Worm (Caenorhabditis elegans): ENCODE data around the gene pmp-3.

pmp-3 gene

ce11 chrV:14631588-14631987 is 15.0 kb upstream of the pmp-3 start, which contains the start of gene F43D2.3:
Gene F43D2.3 (plus strand): TSS chrV:14631888.
- TF ChIP-seq B0310.2 (tag; optimal IDR thresholded peaks at IDR 0.05) (no peak), scrt-1 (GFP tag; IDR thresholded peaks at IDR 0.05) (no peak), sea-1 (GFP tag; conservative IDR thresholded peaks at IDR 0.05) (no peak), ama-1 (optimal IDR thresholded peaks at IDR 0.05) (no peak)

- TF ChIP-seq pes-1 (GFP tag; IDR thresholded peaks at IDR 0.05) (no peak), F13C5.2 (tag; optimal IDR thresholded peaks at IDR 0.05) (no peak), tra-4 (tag; optimal IDR thresholded peaks at IDR 0.05) (no peak), ceh-13 (GFP tag; optimal IDR thresholded peaks at IDR 0.05) (no peak), flt-1 (GFP tag; IDR thresholded peaks at IDR 0.05) (no peak), hmg-4 (GFP tag; optimal IDR thresholded peaks at IDR 0.05) (no peak), hmbx-1 (tag; optimal IDR thresholded peaks at IDR 0.05) (no peak), hnd-1 (tag; optimal IDR thresholded peaks at IDR 0.05) (no peak), ets-7 (tag; optimal IDR thresholded peaks at IDR 0.05) (no peak), ceh-36 (tag; optimal IDR thresholded peaks at IDR 0.05) (no peak), tbx-37 (GFP tag; conservative IDR thresholded peaks at IDR 0.05) (no peak), aly-1 (tag; optimal IDR thresholded peaks at IDR 0.05) (no peak)
These were observed 13.2 kb upstream of the pmp-3 start for ce11 chrV:14633319-14633718.

ce11 chrV:14635119-14635518 is 11.4 kb upstream of the pmp-3 start, which contains the start of gene F43D2.6:
Gene F43D2.6 (minus strand): TSS chrV:14635180.
- TF ChIP-seq B0310.2 (tag; optimal IDR thresholded peaks at IDR 0.05) (no peak), ets-7 (tag; optimal IDR thresholded peaks at IDR 0.05) (no peak), ceh-36 (tag; optimal IDR thresholded peaks at IDR 0.05) (no peak), hmg-4 (GFP tag; optimal IDR thresholded peaks at IDR 0.05) (no peak), tra-4 (tag; optimal IDR thresholded peaks at IDR 0.05) (no peak), pes-1 (GFP tag; IDR thresholded peaks at IDR 0.05) (no peak), sea-1 (GFP tag; conservative IDR thresholded peaks at IDR 0.05) (no peak), ama-1 (optimal IDR thresholded peaks at IDR 0.05) (no peak), hnd-1 (tag; optimal IDR thresholded peaks at IDR 0.05) (no peak), scrt-1 (GFP tag; IDR thresholded peaks at IDR 0.05) (no peak), F13C5.2 (tag; optimal IDR thresholded peaks at IDR 0.05) (no peak), hmbx-1 (tag; optimal IDR thresholded peaks at IDR 0.05) (no peak), tbx-11 (GFP tag; IDR thresholded peaks at IDR 0.05) (no peak), flt-1 (GFP tag; IDR thresholded peaks at IDR 0.05) (no peak)

ce11 chrV:14638075-14638474 is 8.5 kb upstream of the pmp-3 start:
- no peak for TF ChIP-seq flt-1 (GFP tag; IDR thresholded peaks at IDR 0.05)
- no peak for TF ChIP-seq hmbx-1 (tag; optimal IDR thresholded peaks at IDR 0.05)
- TF ChIP-seq B0310.2 (tag; optimal IDR thresholded peaks at IDR 0.05): no peak
- TF ChIP-seq ets-7 (tag; optimal IDR thresholded peaks at IDR 0.05): no peak
- no peak for TF ChIP-seq sea-1 (GFP tag; conservative IDR thresholded peaks at IDR 0.05)
- TF ChIP-seq aly-1 (tag; optimal IDR thresholded peaks at IDR 0.05): no peak
- no peak for TF ChIP-seq ceh-13 (GFP tag; optimal IDR thresholded peaks at IDR 0.05)
- TF ChIP-seq tbx-37 (GFP tag; conservative IDR thresholded peaks at IDR 0.05): no peak
- no peak for TF ChIP-seq pes-1 (GFP tag; IDR thresholded peaks at IDR 0.05)
- TF ChIP-seq ceh-36 (tag; optimal IDR thresholded peaks at IDR 0.05): no peak
- TF ChIP-seq tra-4 (tag; optimal IDR thresholded peaks at IDR 0.05): no peak
- TF ChIP-seq ama-1 (optimal IDR thresholded peaks at IDR 0.05): no peak
- TF ChIP-seq F13C5.2 (tag; optimal IDR thresholded peaks at IDR 0.05): no peak

ce11 chrV:14640071-14640470 is 6.5 kb upstream of the pmp-3 start, which contains the start of gene F43D2.7:
Gene F43D2.7 (minus strand): TSS chrV:14640171.
- no peak for TF ChIP-seq ets-7 (tag; optimal IDR thresholded peaks at IDR 0.05)
- TF ChIP-seq ama-1 (optimal IDR thresholded peaks at IDR 0.05): no peak
- no peak for TF ChIP-seq hnd-1 (tag; optimal IDR thresholded peaks at IDR 0.05)
- TF ChIP-seq sea-1 (GFP tag; conservative IDR thresholded peaks at IDR 0.05): no peak
- no peak for TF ChIP-seq ceh-13 (GFP tag; optimal IDR thresholded peaks at IDR 0.05)
- no peak for TF ChIP-seq ceh-36 (tag; optimal IDR thresholded peaks at IDR 0.05)
- no peak for TF ChIP-seq hmg-4 (GFP tag; optimal IDR thresholded peaks at IDR 0.05)
- no peak for TF ChIP-seq scrt-1 (GFP tag; IDR thresholded peaks at IDR 0.05)
- no peak for TF ChIP-seq tbx-11 (GFP tag; IDR thresholded peaks at IDR 0.05)
- TF ChIP-seq tbx-37 (GFP tag; conservative IDR thresholded peaks at IDR 0.05): no peak
- no peak for TF ChIP-seq pes-1 (GFP tag; IDR thresholded peaks at IDR 0.05)
- no peak for TF ChIP-seq hmbx-1 (tag; optimal IDR thresholded peaks at IDR 0.05)
- TF ChIP-seq B0310.2 (tag; optimal IDR thresholded peaks at IDR 0.05): no peak
- no peak for TF ChIP-seq flt-1 (GFP tag; IDR thresholded peaks at IDR 0.05)
- no peak for TF ChIP-seq tra-4 (tag; optimal IDR thresholded peaks at IDR 0.05)
- no peak for TF ChIP-seq aly-1 (tag; optimal IDR thresholded peaks at IDR 0.05)
- no peak for TF ChIP-seq F13C5.2 (tag; optimal IDR thresholded peaks at IDR 0.05)

- TF ChIP-seq ets-7 (tag; optimal IDR thresholded peaks at IDR 0.05): no peak
- no peak for TF ChIP-seq F13C5.2 (tag; optimal IDR thresholded peaks at IDR 0.05)
- TF ChIP-seq ceh-36 (tag; optimal IDR thresholded peaks at IDR 0.05): no peak
- no peak for TF ChIP-seq B0310.2 (tag; optimal IDR thresholded peaks at IDR 0.05)
- TF ChIP-seq tra-4 (tag; optimal IDR thresholded peaks at IDR 0.05): no peak
These were observed 5.8 kb upstream of the pmp-3 start, which contains the start of gene C54G10.1 for ce11 chrV:14640769-14641168. Gene C54G10.1 (plus strand): TSS chrV:14641101.

- no peak for TF ChIP-seq hmg-4 (GFP tag; optimal IDR thresholded peaks at IDR 0.05)
- TF ChIP-seq B0310.2 (tag; optimal IDR thresholded peaks at IDR 0.05): no peak
- no peak for TF ChIP-seq hmbx-1 (tag; optimal IDR thresholded peaks at IDR 0.05)
- no peak for TF ChIP-seq tbx-11 (GFP tag; IDR thresholded peaks at IDR 0.05)
- no peak for TF ChIP-seq aly-1 (tag; optimal IDR thresholded peaks at IDR 0.05)
- TF ChIP-seq ceh-13 (GFP tag; optimal IDR thresholded peaks at IDR 0.05): no peak
- TF ChIP-seq flt-1 (GFP tag; IDR thresholded peaks at IDR 0.05): no peak
- no peak for TF ChIP-seq sea-1 (GFP tag; conservative IDR thresholded peaks at IDR 0.05)
- TF ChIP-seq F13C5.2 (tag; optimal IDR thresholded peaks at IDR 0.05): no peak
- no peak for TF ChIP-seq ceh-36 (tag; optimal IDR thresholded peaks at IDR 0.05)
- no peak for TF ChIP-seq ets-7 (tag; optimal IDR thresholded peaks at IDR 0.05)
- no peak for TF ChIP-seq scrt-1 (GFP tag; IDR thresholded peaks at IDR 0.05)
These were observed 4.5 kb upstream of the pmp-3 start for ce11 chrV:14642016-14642415.

- TF ChIP-seq tra-4 (tag; optimal IDR thresholded peaks at IDR 0.05): no peak
- TF ChIP-seq aly-1 (tag; optimal IDR thresholded peaks at IDR 0.05): no peak
- no peak for TF ChIP-seq hmg-4 (GFP tag; optimal IDR thresholded peaks at IDR 0.05)
- no peak for TF ChIP-seq ets-7 (tag; optimal IDR thresholded peaks at IDR 0.05)
These were observed 2.3 kb downstream of the pmp-3 start for ce11 chrV:14648825-14649224.
